Fruit fly (Drosophila melanogaster) whole organism, embryonic: ENCODE measurements around the gene Men.

Experiments used
- B-H2 ChIP-seq: fragments of 200-800 bp; sonication (Bioruptor generic); optimal IDR thresholded peaks from 2 replicates; lab custom pipeline; 2018; ENCODE audit warnings: missing biosample characterization, mild to moderate bottlenecking, missing genetic modification characterization
- CG10543 ChIP-seq: fragments of 200-800 bp; sonication (Bioruptor generic); optimal IDR thresholded peaks from 3 replicates; lab custom pipeline; 2017; ENCODE audit warnings: missing biosample characterization, mild to moderate bottlenecking, missing genetic modification characterization, moderate library complexity
- CG11504 ChIP-seq: fragments of 200-800 bp; sonication (Bioruptor generic); optimal IDR thresholded peaks from 3 replicates; lab custom pipeline; 2019; ENCODE audit warnings: missing biosample characterization, mild to moderate bottlenecking, missing genetic modification characterization, moderate library complexity
- CG12071 ChIP-seq: fragments of 200-800 bp; sonication (Bioruptor generic); optimal IDR thresholded peaks from 3 replicates; lab custom pipeline; 2018; ENCODE audit warnings: missing biosample characterization, mild to moderate bottlenecking, missing genetic modification characterization
- CG12236 ChIP-seq: fragments of 200-800 bp; sonication (Bioruptor generic); optimal IDR thresholded peaks from 2 replicates; lab custom pipeline; 2016; ENCODE audit warnings: missing biosample characterization, missing genetic modification characterization
- CG12391 ChIP-seq: fragments of 200-800 bp; sonication (Bioruptor generic); optimal IDR thresholded peaks from 3 replicates; lab custom pipeline; 2018; ENCODE audit warnings: missing biosample characterization, mild to moderate bottlenecking, missing genetic modification characterization, moderate library complexity
- CG13287 ChIP-seq: fragments of 200-800 bp; sonication (Bioruptor generic); IDR thresholded peaks from 2 replicates; pipeline ENCODE4 v1.3.6; 2022; ENCODE audit warnings: missing biosample characterization, missing genetic modification characterization; ENCODE audit not compliant: partially characterized antibody
- CG13424 ChIP-seq: fragments of 200-800 bp; sonication (Bioruptor generic); optimal IDR thresholded peaks from 2 replicates; lab custom pipeline; 2019; ENCODE audit warnings: missing biosample characterization, mild to moderate bottlenecking, missing genetic modification characterization, moderate library complexity
- CG15269 ChIP-seq: fragments of 200-800 bp; sonication (Bioruptor generic); optimal IDR thresholded peaks from 2 replicates; lab custom pipeline; 2018; ENCODE audit warnings: missing biosample characterization, mild to moderate bottlenecking, missing genetic modification characterization, moderate library complexity
- CG18262 ChIP-seq: fragments of 200-800 bp; optimal IDR thresholded peaks from 3 replicates; lab custom pipeline; 2019; ENCODE audit warnings: missing biosample characterization, mild to moderate bottlenecking, missing genetic modification characterization, moderate library complexity
- CG31388 ChIP-seq: fragments of 200-800 bp; sonication (Bioruptor generic); optimal IDR thresholded peaks from 2 replicates; lab custom pipeline; 2016; ENCODE audit warnings: missing biosample characterization, missing genetic modification characterization
- CG34376 ChIP-seq: fragments of 200-800 bp; sonication (Bioruptor generic); optimal IDR thresholded peaks from 2 replicates; lab custom pipeline; 2018; ENCODE audit warnings: missing biosample characterization, mild to moderate bottlenecking, missing genetic modification characterization
- CG6689 ChIP-seq: fragments of 200-800 bp; sonication (Bioruptor generic); IDR thresholded peaks from 2 replicates; pipeline ENCODE4 v1.3.6; 2022; ENCODE audit warnings: missing biosample characterization, missing genetic modification characterization
- CG6854 ChIP-seq: fragments of 200-800 bp; sonication (Bioruptor generic); optimal IDR thresholded peaks from 3 replicates; lab custom pipeline; 2017; ENCODE audit warnings: missing biosample characterization, mild to moderate bottlenecking, missing genetic modification characterization
- CG7556 ChIP-seq: fragments of 200-800 bp; sonication (Bioruptor generic); optimal IDR thresholded peaks from 2 replicates; lab custom pipeline; 2017; ENCODE audit warnings: missing biosample characterization, mild to moderate bottlenecking, missing genetic modification characterization
- CG7839 ChIP-seq: fragments of 200-800 bp; sonication (Bioruptor generic); optimal IDR thresholded peaks from 3 replicates; lab custom pipeline; 2018; ENCODE audit warnings: missing biosample characterization, mild to moderate bottlenecking, missing genetic modification characterization, moderate library complexity
- CG8290 ChIP-seq, 3 experiments: fragments of 200-800 bp; sonication (Bioruptor generic); optimal IDR thresholded peaks; 2 replicates each; lab custom pipeline; 2016 to 2019; ENCODE audit warnings: missing biosample characterization in 3 of 3, missing genetic modification characterization in 3 of 3, mild to moderate bottlenecking in 2 of 3, moderate library complexity in 1 of 3
- CG9437 ChIP-seq: fragments of 200-800 bp; sonication (Bioruptor generic); optimal IDR thresholded peaks from 2 replicates; lab custom pipeline; 2018; ENCODE audit warnings: missing biosample characterization, mild to moderate bottlenecking, missing genetic modification characterization
- CoRest ChIP-seq: fragments of 200-800 bp; sonication (Bioruptor generic); optimal IDR thresholded peaks from 3 replicates; lab custom pipeline; 2018; ENCODE audit warnings: missing biosample characterization, mild to moderate bottlenecking, missing genetic modification characterization, moderate library complexity
- D ChIP-seq, 2 experiments: fragments of 200-800 bp in 1 of 2; fragments of >200 bp in 1 of 2; sonication (Bioruptor generic) in 1 of 2; optimal IDR thresholded peaks; 2 replicates in 1 of 2; 3 replicates in 1 of 2; lab custom pipeline; 2017; ENCODE audit warnings: mild to moderate bottlenecking in 1 of 2, missing biosample characterization in 1 of 2, missing genetic modification characterization in 1 of 2, missing genetic modification reagents in 1 of 2
- Deaf1 ChIP-seq: fragments of 200-800 bp; optimal IDR thresholded peaks from 3 replicates; lab custom pipeline; 2019; ENCODE audit warnings: missing biosample characterization, mild to moderate bottlenecking, missing genetic modification characterization, moderate library complexity
- Dll ChIP-seq: fragments of 200-800 bp; sonication (Bioruptor generic); IDR thresholded peaks from 4 replicates; pipeline ENCODE4 v1.3.6; 2022; ENCODE audit warnings: missing biosample characterization, missing genetic modification characterization; ENCODE audit not compliant: partially characterized antibody
- E2f2 ChIP-seq: fragments of 200-800 bp; sonication (Bioruptor generic); IDR thresholded peaks from 2 replicates; pipeline ENCODE4 v1.3.6; 2022; ENCODE audit warnings: missing biosample characterization, missing genetic modification characterization
- HmgZ ChIP-seq: fragments of 200-800 bp; sonication (Bioruptor generic); optimal IDR thresholded peaks from 2 replicates; lab custom pipeline; 2018; ENCODE audit warnings: missing biosample characterization, mild to moderate bottlenecking, missing genetic modification characterization
- Hr78 ChIP-seq, 2 experiments: fragments of 200-800 bp in 1 of 2; fragments of >200 bp in 1 of 2; sonication (Bioruptor generic) in 1 of 2; optimal IDR thresholded peaks; 2 replicates each; lab custom pipeline; 2017 to 2019; ENCODE audit warnings: missing biosample characterization in 2 of 2, missing genetic modification characterization in 2 of 2, mild to moderate bottlenecking in 1 of 2, moderate library complexity in 1 of 2
- Lpt ChIP-seq: fragments of >200 bp; optimal IDR thresholded peaks from 2 replicates; lab custom pipeline; 2018; ENCODE audit warnings: missing biosample characterization, missing genetic modification characterization
- abd-A ChIP-seq: fragments of 200-800 bp; sonication (Bioruptor generic); optimal IDR thresholded peaks from 3 replicates; lab custom pipeline; 2019; ENCODE audit warnings: missing biosample characterization, mild to moderate bottlenecking, missing genetic modification characterization, moderate library complexity
- bsh ChIP-seq, 2 experiments: fragments of 200-800 bp; sonication (Bioruptor generic); optimal IDR thresholded peaks; 2 replicates each; lab custom pipeline; 2017 to 2018; ENCODE audit warnings: mild to moderate bottlenecking in 2 of 2, missing biosample characterization in 2 of 2, missing genetic modification characterization in 2 of 2, moderate library complexity in 1 of 2
- chinmo ChIP-seq: fragments of 200-800 bp; sonication (Bioruptor generic); IDR thresholded peaks from 4 replicates; pipeline ENCODE4 v1.3.6; 2022; ENCODE audit warnings: missing biosample characterization, missing genetic modification characterization; ENCODE audit not compliant: partially characterized antibody
- danr ChIP-seq: fragments of 200-800 bp; sonication (Bioruptor generic); IDR thresholded peaks from 2 replicates; pipeline ENCODE4 v1.3.6; 2022; ENCODE audit warnings: missing biosample characterization, missing genetic modification characterization
- ftz-f1 ChIP-seq: fragments of 200-800 bp; sonication (Bioruptor generic); optimal IDR thresholded peaks from 2 replicates; lab custom pipeline; 2016; ENCODE audit warnings: missing biosample characterization, missing genetic modification characterization
- gce ChIP-seq: fragments of 200-800 bp; sonication (Bioruptor generic); IDR thresholded peaks from 3 replicates; pipeline ENCODE4 v1.3.6; 2022; ENCODE audit warnings: missing biosample characterization, missing genetic modification characterization
- lab ChIP-seq: fragments of 200-800 bp; sonication (Bioruptor generic); optimal IDR thresholded peaks from 3 replicates; lab custom pipeline; 2017; ENCODE audit warnings: missing biosample characterization, missing genetic modification characterization, mild to moderate bottlenecking, moderate library complexity, missing genetic modification reagents
- mirr ChIP-seq: fragments of 200-800 bp; sonication (Bioruptor generic); optimal IDR thresholded peaks from 3 replicates; lab custom pipeline; 2018; ENCODE audit warnings: missing biosample characterization, mild to moderate bottlenecking, missing genetic modification characterization
- pnt ChIP-seq: fragments of 200-800 bp; sonication (Bioruptor generic); optimal IDR thresholded peaks from 3 replicates; lab custom pipeline; 2016; ENCODE audit warnings: missing biosample characterization, missing genetic modification characterization
- pros ChIP-seq: fragments of 200-800 bp; sonication (Bioruptor generic); optimal IDR thresholded peaks from 3 replicates; lab custom pipeline; 2019; ENCODE audit warnings: missing biosample characterization, mild to moderate bottlenecking, missing genetic modification characterization, moderate library complexity
- psq ChIP-seq: fragments of 200-800 bp; sonication (Bioruptor generic); optimal IDR thresholded peaks from 2 replicates; lab custom pipeline; 2017; ENCODE audit warnings: missing biosample characterization, missing genetic modification characterization
- row ChIP-seq: fragments of 200-800 bp; sonication (Bioruptor generic); IDR thresholded peaks from 3 replicates; pipeline ENCODE4 v1.3.6; 2022; ENCODE audit warnings: missing biosample characterization, missing genetic modification characterization
- scrt ChIP-seq: fragments of 200-800 bp; sonication (Bioruptor generic); optimal IDR thresholded peaks from 2 replicates; lab custom pipeline; 2018; ENCODE audit warnings: missing biosample characterization, mild to moderate bottlenecking, missing genetic modification characterization, moderate library complexity
- sens-2 ChIP-seq: fragments of 200-800 bp; sonication (Bioruptor generic); IDR thresholded peaks from 2 replicates; pipeline ENCODE4 v1.3.6; 2022; ENCODE audit warnings: missing biosample characterization, missing genetic modification characterization
- shn ChIP-seq: fragments of 200-800 bp; sonication (Bioruptor generic); optimal IDR thresholded peaks from 3 replicates; lab custom pipeline; 2016; ENCODE audit warnings: missing biosample characterization, missing genetic modification characterization
- stc ChIP-seq: fragments of 200-800 bp; sonication (Bioruptor generic); IDR thresholded peaks from 2 replicates; pipeline ENCODE4 v1.3.6; 2022; ENCODE audit warnings: missing biosample characterization, missing genetic modification characterization
- unc-4 ChIP-seq: fragments of 200-800 bp; sonication (Bioruptor generic); IDR thresholded peaks from 2 replicates; pipeline ENCODE4 v1.3.6; 2022; ENCODE audit warnings: missing biosample characterization, missing genetic modification characterization; ENCODE audit not compliant: partially characterized antibody

The Men gene

dm6 chr3R:12720344-12721200 lies 1.7 kb downstream of the Men start (continued):
- TF ChIP-seq CG34376 (GFP tag; lab: Kevin White, UChicago) (peak; percentile 48), gce (GFP tag; lab: Robert Waterston, UW) (no peak), CG8290 (GFP tag; optimal IDR thresholded peaks at IDR 0.05; lab: Kevin White, UChicago) (no peak), CG8290 (tag; optimal IDR thresholded peaks at IDR 0.05; lab: Kevin White, UChicago) (peak in 1 of 2 experiments; percentile 56), stc (GFP tag; lab: Robert Waterston, UW) (no peak), Dll (GFP tag; lab: Robert Waterston, UW) (no peak), sens-2 (GFP tag; lab: Robert Waterston, UW) (no peak)

- TF ChIP-seq row (GFP tag; lab: Robert Waterston, UW) (peak; percentile 76), CG7839 (peak; percentile 67), D (optimal IDR thresholded peaks at IDR 0.05; lab: Kevin White, UChicago) (no peak), D (GFP tag; optimal IDR thresholded peaks at IDR 0.05; lab: Kevin White, UChicago) (peak; percentile 35), Hr78 (GFP tag; optimal IDR thresholded peaks at IDR 0.05; lab: Kevin White, UChicago) (no peak), CG18262 (peak; percentile 57), mirr (GFP tag; lab: Kevin White, UChicago) (peak; percentile 9), CG31388 (GFP tag; lab: Kevin White, UChicago) (no peak), danr (GFP tag; lab: Robert Waterston, UW) (no peak), psq (GFP tag; lab: Kevin White, UChicago) (no peak), Lpt (GFP tag; lab: Kevin White, UChicago) (no peak), shn (GFP tag; lab: Kevin White, UChicago) (no peak), scrt (GFP tag; lab: Kevin White, UChicago) (peak; percentile 30), B-H2 (GFP tag; lab: Kevin White, UChicago) (peak; percentile 9), pros (GFP tag; lab: Kevin White, UChicago) (no peak), pnt (GFP tag; lab: Kevin White, UChicago) (no peak), abd-A (tag; lab: Kevin White, UChicago) (peak; percentile 59), CG6689 (GFP tag; lab: Robert Waterston, UW) (no peak), ftz-f1 (GFP tag; lab: Kevin White, UChicago) (peak; percentile 17), chinmo (GFP tag; lab: Robert Waterston, UW) (0 out of 4 replicates have a peak, but pooled peaks have one; percentile 79), CG10543 (peak; percentile 74), CG9437 (GFP tag; lab: Kevin White, UChicago) (peak; percentile 26), CG12071 (GFP tag; lab: Kevin White, UChicago) (no peak), CG15269 (peak; percentile 49), CG12391 (tag; lab: Kevin White, UChicago) (peak; percentile 32), CG13287 (GFP tag; lab: Robert Waterston, UW) (peak; percentile 25; the same call in 1 of the 2 replicates), CoRest (tag; lab: Kevin White, UChicago) (peak; percentile 23), E2f2 (GFP tag; lab: Robert Waterston, UW) (0 out of 2 replicates have a peak, but pooled peaks have one; percentile 17), CG12236 (GFP tag; lab: Kevin White, UChicago) (no peak), CG6854 (GFP tag; lab: Kevin White, UChicago) (peak; percentile 35), Deaf1 (tag; lab: Kevin White, UChicago) (peak; percentile 99), CG11504 (tag; lab: Kevin White, UChicago) (peak; percentile 63), bsh (GFP tag; optimal IDR thresholded peaks at IDR 0.05; lab: Kevin White, UChicago) (peak; percentile 17 to 33), CG7556 (GFP tag; lab: Kevin White, UChicago) (peak; percentile 50), unc-4 (GFP tag; lab: Robert Waterston, UW) (peak; percentile 20; the same call in 1 of the 2 replicates), lab (GFP tag; lab: Kevin White, UChicago) (peak; percentile 48), HmgZ (peak; percentile 16), CG13424 (tag; lab: Kevin White, UChicago) (peak; percentile 50)
Observed at dm6 chr3R:12719627-12720343, 2.5 kb downstream of the Men start.
